Fruit fly (Drosophila melanogaster): ENCODE results near the gene Etfb.

Gene Etfb

DNA sequence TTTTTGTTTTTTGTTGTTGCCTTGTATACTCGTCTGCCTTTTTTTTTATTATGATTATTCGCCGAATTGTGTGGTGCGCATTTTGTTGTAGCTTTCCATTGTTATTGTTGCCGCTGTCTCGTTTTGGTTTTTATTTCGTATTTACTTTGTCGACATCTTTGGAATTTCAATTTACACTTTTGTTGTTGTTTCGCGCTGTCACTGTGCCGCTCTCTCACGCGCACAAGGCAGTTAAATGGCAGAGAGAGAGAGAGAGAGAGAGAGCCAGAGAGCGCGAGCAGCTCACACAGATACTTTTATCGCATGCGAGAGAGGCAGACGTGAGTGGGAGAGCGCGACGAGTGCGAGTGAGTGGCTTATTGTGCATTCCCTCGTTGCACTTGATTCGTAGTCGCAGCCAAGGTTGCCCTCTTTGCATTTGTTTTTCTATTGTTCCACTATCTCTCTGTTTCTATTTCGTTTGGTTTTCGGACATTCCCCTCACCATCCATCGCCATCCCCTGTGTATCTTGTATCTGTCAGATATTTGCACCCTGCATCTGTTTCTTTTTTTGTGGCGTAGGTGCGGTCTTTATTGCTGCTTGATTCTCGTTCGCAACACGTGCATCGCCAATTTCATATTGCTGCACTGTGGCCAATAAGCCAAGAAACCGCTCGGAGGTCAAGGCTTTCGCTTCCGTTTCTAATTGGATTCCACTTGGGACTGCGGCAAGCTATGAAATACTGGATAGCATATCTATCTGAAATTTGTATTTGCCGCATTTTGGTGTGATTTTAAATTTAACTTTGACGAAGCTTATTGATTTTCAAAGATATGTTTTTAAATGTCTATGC, 28.2 kb downstream of the Etfb start (continued):
- TF ChIP-seq CG6163 (GFP tag; IDR thresholded peaks at IDR 0.05), result peak; percentile 54
- TF ChIP-seq Eip93F (GFP tag; optimal IDR thresholded peaks at IDR 0.05), result peak; percentile 62
- no peak for TF ChIP-seq pdm3 (GFP tag; optimal IDR thresholded peaks at IDR 0.05)

DNA sequence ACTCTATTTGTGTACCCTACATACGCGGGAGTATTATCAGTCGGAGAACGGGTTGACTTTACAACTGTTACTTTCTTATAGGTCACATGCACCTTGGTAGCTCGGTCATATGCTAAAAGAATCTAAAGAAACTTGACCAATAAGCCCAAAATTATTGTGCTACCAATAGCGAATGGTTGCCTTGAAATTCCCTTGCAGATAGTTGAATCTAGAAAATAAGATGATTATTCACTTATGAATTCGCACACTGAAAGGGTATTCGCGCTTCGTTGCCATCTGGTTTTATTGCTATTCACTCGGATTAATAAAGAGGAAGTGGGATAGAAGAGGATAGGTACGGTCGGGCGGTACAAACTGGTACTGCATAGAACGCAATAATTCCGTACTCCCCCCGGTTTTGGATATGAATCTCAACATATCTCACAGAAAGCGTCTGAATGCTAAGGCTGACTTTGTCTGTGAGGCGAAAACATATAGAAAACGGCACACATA, 28.9 kb downstream of the Etfb start:
- TF ChIP-seq CG11902 (GFP tag; optimal IDR thresholded peaks at IDR 0.05) (peak; percentile 76), Eip93F (GFP tag; optimal IDR thresholded peaks at IDR 0.05) (no peak), Met (GFP tag; optimal IDR thresholded peaks at IDR 0.05) (peak; percentile 61), CG7368 (GFP tag; optimal IDR thresholded peaks at IDR 0.05) (peak; percentile 64), cyc (GFP tag; optimal IDR thresholded peaks at IDR 0.05) (peak; percentile 74), spab (GFP tag; optimal IDR thresholded peaks at IDR 0.05) (peak; percentile 66), OdsH (GFP tag; optimal IDR thresholded peaks at IDR 0.05) (peak; percentile 87), dsx (GFP tag; optimal IDR thresholded peaks at IDR 0.05; ENCODE audit: poor library complexity, severe bottlenecking) (peak; percentile 46), esn (GFP tag; optimal IDR thresholded peaks at IDR 0.05) (peak; percentile 79), CG8119 (GFP tag; IDR thresholded peaks at IDR 0.05) (peak; percentile 83), salr (GFP tag; optimal IDR thresholded peaks at IDR 0.05) (peak; percentile 60 to 75), Lpt (GFP tag; optimal IDR thresholded peaks at IDR 0.05) (peak; percentile 58), Ets96B (tag; optimal IDR thresholded peaks at IDR 0.05) (peak; percentile 61), Hr39 (GFP tag; optimal IDR thresholded peaks at IDR 0.05) (peak; percentile 86), CG3032 (tag; optimal IDR thresholded peaks at IDR 0.05) (peak; percentile 73), topi (GFP tag; optimal IDR thresholded peaks at IDR 0.05) (peak; percentile 81), Blimp-1 (GFP tag; optimal IDR thresholded peaks at IDR 0.05) (no peak), CG8632 (GFP tag; optimal IDR thresholded peaks at IDR 0.05) (peak; percentile 74), CG11762 (GFP tag; optimal IDR thresholded peaks at IDR 0.05; ENCODE audit: insufficient read depth) (peak; percentile 52), fd59A (GFP tag; optimal IDR thresholded peaks at IDR 0.05) (peak; percentile 79), CG4318 (GFP tag; optimal IDR thresholded peaks at IDR 0.05) (peak; percentile 70), achi (GFP tag; optimal IDR thresholded peaks at IDR 0.05) (peak; percentile 71), Eip75B (GFP tag; optimal IDR thresholded peaks at IDR 0.05) (peak; percentile 68), vri (GFP tag; optimal IDR thresholded peaks at IDR 0.05) (peak; percentile 35), Sox14 (GFP tag; optimal IDR thresholded peaks at IDR 0.05) (peak; percentile 83), Smox (GFP tag; optimal IDR thresholded peaks at IDR 0.05) (peak; percentile 68), CG15336 (GFP tag; IDR thresholded peaks at IDR 0.05) (peak; percentile 81), Hr4 (GFP tag; optimal IDR thresholded peaks at IDR 0.05) (peak; percentile 90), Gug (GFP tag; IDR thresholded peaks at IDR 0.05) (peak; percentile 72), CG32006 (GFP tag; optimal IDR thresholded peaks at IDR 0.05) (peak; percentile 93), acj6 (GFP tag; optimal IDR thresholded peaks at IDR 0.05) (peak; percentile 81), CG11294 (GFP tag; IDR thresholded peaks at IDR 0.05) (peak; percentile 74), Sox15 (GFP tag; optimal IDR thresholded peaks at IDR 0.05) (peak; percentile 78), CG31627 (GFP tag; optimal IDR thresholded peaks at IDR 0.05) (peak; percentile 80), net (GFP tag; optimal IDR thresholded peaks at IDR 0.05) (peak; percentile 76), CG10631 (GFP tag; optimal IDR thresholded peaks at IDR 0.05) (peak; percentile 77), ss (GFP tag; optimal IDR thresholded peaks at IDR 0.05) (peak; percentile 67 to 86), eg (GFP tag; IDR thresholded peaks at IDR 0.05) (peak; percentile 75), dac (GFP tag; optimal IDR thresholded peaks at IDR 0.05) (peak; percentile 72), CG6792 (GFP tag; optimal IDR thresholded peaks at IDR 0.05) (peak; percentile 73), CG6163 (GFP tag; IDR thresholded peaks at IDR 0.05) (peak; percentile 80), Hr38 (GFP tag; optimal IDR thresholded peaks at IDR 0.05) (no peak), CG6808 (GFP tag; optimal IDR thresholded peaks at IDR 0.05) (peak; percentile 73), CG10669 (GFP tag; optimal IDR thresholded peaks at IDR 0.05) (peak; percentile 80), lz (GFP tag; optimal IDR thresholded peaks at IDR 0.05) (peak; percentile 76), CG34406 (GFP tag; optimal IDR thresholded peaks at IDR 0.05) (peak; percentile 76)
